Worm (Caenorhabditis elegans): ENCODE data around the gene nep-15.

ce11 chrX:8404308-8405085 is 32.5 kb downstream of the nep-15 start:
- TF ChIP-seq hlh-17 (GFP tag; optimal IDR thresholded peaks at IDR 0.05; ENCODE audit: borderline replicate concordance) (no peak), hlh-4 (tag; optimal IDR thresholded peaks at IDR 0.05) (peak; percentile 3), lsy-2 (tag; optimal IDR thresholded peaks at IDR 0.05) (peak; percentile 81 to 83), elt-2 (tag; optimal IDR thresholded peaks at IDR 0.05) (peak; percentile 77), aly-2 (tag; optimal IDR thresholded peaks at IDR 0.05) (peak; percentile 63), mep-1 (tag; optimal IDR thresholded peaks at IDR 0.05) (peak; percentile 81), xbp-1 (tag; optimal IDR thresholded peaks at IDR 0.05) (peak; percentile 88), nhr-76 (tag; optimal IDR thresholded peaks at IDR 0.05) (no peak)
